Worm (Caenorhabditis elegans): ENCODE data around the gene T25D3.4.

- TF ChIP-seq hnd-1 (tag; optimal IDR thresholded peaks at IDR 0.05), result no peak
- TF ChIP-seq hmg-4 (GFP tag; optimal IDR thresholded peaks at IDR 0.05), result no peak
- TF ChIP-seq ceh-36 (tag; optimal IDR thresholded peaks at IDR 0.05), result no peak
- no peak for TF ChIP-seq ama-1 (optimal IDR thresholded peaks at IDR 0.05)
Observed at ce11 chrII:129770-130169, 17.3 kb upstream of the T25D3.4 start.

Data from whole organism, early embryonic.